Fruit fly (Drosophila melanogaster) whole organism, prepupa: ENCODE measurements around the gene Tango6.

Experiments used
- CG6276 ChIP-seq: fragments of 200-800 bp; sonication (Bioruptor generic); optimal IDR thresholded peaks from 2 replicates; lab custom pipeline; 2017; ENCODE audit warnings: missing biosample characterization, mild to moderate bottlenecking, missing genetic modification characterization
- CG6854 ChIP-seq: fragments of 200-800 bp; sonication (Bioruptor generic); optimal IDR thresholded peaks from 2 replicates; lab custom pipeline; 2017; ENCODE audit warnings: missing biosample characterization, mild to moderate bottlenecking, missing genetic modification characterization

DNA sequence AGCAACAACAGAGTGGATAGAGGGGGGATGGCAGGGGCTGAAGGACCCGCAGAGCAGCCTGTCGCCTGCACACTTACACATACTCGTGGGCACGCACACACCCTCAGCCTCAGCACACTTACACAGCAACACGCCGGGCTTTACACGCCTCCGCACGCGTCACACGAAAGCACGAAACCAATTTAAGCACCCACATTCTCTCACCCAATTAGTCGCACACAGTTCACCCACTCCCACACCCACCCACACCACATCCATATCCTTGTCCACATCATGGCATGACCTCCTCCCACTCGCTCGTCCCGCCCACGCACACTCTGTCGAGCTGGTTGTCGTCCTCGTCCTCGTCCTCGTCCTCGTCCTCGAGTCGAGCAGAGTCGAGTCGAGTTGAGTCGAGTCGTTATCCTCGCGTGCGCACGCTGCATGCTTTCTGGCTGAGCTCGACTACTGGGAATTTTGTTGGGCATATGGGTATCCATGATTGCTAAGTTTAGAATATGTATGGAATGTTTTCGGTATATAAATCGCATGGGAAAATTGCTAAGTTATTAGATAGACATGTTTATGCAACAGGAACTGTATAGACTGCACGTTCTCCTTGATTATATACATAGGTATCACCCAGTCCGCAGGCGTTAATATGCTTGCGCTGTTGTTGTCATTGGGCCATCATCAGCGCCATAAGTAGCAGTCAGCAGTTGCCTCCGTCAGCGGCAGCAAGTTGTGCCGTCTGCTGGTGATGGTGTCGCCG, 43.2 kb downstream of the Tango6 start:
- TF ChIP-seq CG6276 (GFP tag; lab: Kevin White, UChicago) (peak; percentile 57), CG6854 (GFP tag; lab: Kevin White, UChicago) (no peak)
